Fruit fly (Drosophila melanogaster) whole organism, embryonic: ENCODE results near the gene CG7409.
A peak's percentile ranks its signal among the peaks of the same experiment; 100 is the strongest.

Experiments used
- Adf1 ChIP-seq: fragments of 200-800 bp; sonication (Bioruptor generic); IDR thresholded peaks from 2 replicates; pipeline ENCODE4 v1.3.6; 2022; ENCODE audit warnings: missing biosample characterization, missing genetic modification characterization
- B-H1 ChIP-seq: fragments of 200-800 bp; sonication (Bioruptor generic); IDR thresholded peaks from 3 replicates; pipeline ENCODE4 v1.3.6; 2022; ENCODE audit warnings: missing biosample characterization, missing genetic modification characterization
- CG10321 ChIP-seq: fragments of 200-800 bp; sonication (Bioruptor generic); IDR thresholded peaks from 2 replicates; pipeline ENCODE4 v1.3.6; 2022; ENCODE audit warnings: missing biosample characterization, missing genetic modification characterization
- CG10654 ChIP-seq: fragments of 200-800 bp; sonication (Bioruptor generic); optimal IDR thresholded peaks from 2 replicates; lab custom pipeline; 2016; ENCODE audit warnings: missing biosample characterization, missing genetic modification characterization
- CG10979 ChIP-seq: fragments of 200-800 bp; sonication (Bioruptor generic); optimal IDR thresholded peaks from 2 replicates; lab custom pipeline; 2018; ENCODE audit warnings: missing biosample characterization, mild to moderate bottlenecking, missing genetic modification characterization, moderate library complexity
- CG12236 ChIP-seq: fragments of 200-800 bp; sonication (Bioruptor generic); optimal IDR thresholded peaks from 2 replicates; lab custom pipeline; 2016; ENCODE audit warnings: missing biosample characterization, missing genetic modification characterization
- CG12769 ChIP-seq: fragments of 200-800 bp; sonication (Bioruptor generic); optimal IDR thresholded peaks from 2 replicates; lab custom pipeline; 2019; ENCODE audit warnings: missing biosample characterization, mild to moderate bottlenecking, missing genetic modification characterization, moderate library complexity
- CG14014 ChIP-seq: fragments of 200-800 bp; sonication (Bioruptor generic); IDR thresholded peaks from 2 replicates; pipeline ENCODE4 v1.3.6; 2022; ENCODE audit warnings: missing biosample characterization, missing genetic modification characterization
- CG17829 ChIP-seq: fragments of 200-800 bp; optimal IDR thresholded peaks from 2 replicates; lab custom pipeline; 2019; ENCODE audit warnings: missing biosample characterization, mild to moderate bottlenecking, missing genetic modification characterization, moderate library complexity
- CG18262 ChIP-seq: fragments of 200-800 bp; optimal IDR thresholded peaks from 3 replicates; lab custom pipeline; 2019; ENCODE audit warnings: missing biosample characterization, mild to moderate bottlenecking, missing genetic modification characterization, moderate library complexity
- CG2712 ChIP-seq: fragments of 200-800 bp; optimal IDR thresholded peaks from 3 replicates; lab custom pipeline; 2019; ENCODE audit warnings: missing biosample characterization, mild to moderate bottlenecking, missing genetic modification characterization, moderate library complexity
- CG30431 ChIP-seq: fragments of 200-800 bp; sonication (Bioruptor generic); optimal IDR thresholded peaks from 2 replicates; lab custom pipeline; 2017; ENCODE audit warnings: missing biosample characterization, missing genetic modification characterization
- CG4360 ChIP-seq: fragments of 200-800 bp; sonication (Bioruptor generic); IDR thresholded peaks from 2 replicates; pipeline ENCODE4 v1.3.6; 2022; ENCODE audit warnings: missing biosample characterization, missing genetic modification characterization
- CG5180 ChIP-seq: fragments of 200-800 bp; sonication (Bioruptor generic); optimal IDR thresholded peaks from 3 replicates; lab custom pipeline; 2017; ENCODE audit warnings: missing biosample characterization, missing genetic modification characterization, mild to moderate bottlenecking, moderate library complexity, missing genetic modification reagents
- CG5953 ChIP-seq: fragments of 200-800 bp; sonication (Bioruptor generic); IDR thresholded peaks from 2 replicates; pipeline ENCODE4 v1.3.6; 2022; ENCODE audit warnings: missing biosample characterization, missing genetic modification characterization
- CG6254 ChIP-seq: fragments of 200-800 bp; sonication (Bioruptor generic); optimal IDR thresholded peaks from 3 replicates; lab custom pipeline; 2017; ENCODE audit warnings: mild to moderate bottlenecking, missing biosample characterization, missing genetic modification reagents, missing genetic modification characterization
- CG6654 ChIP-seq: fragments of 200-800 bp; sonication (Bioruptor generic); optimal IDR thresholded peaks from 2 replicates; lab custom pipeline; 2017; ENCODE audit warnings: missing biosample characterization, mild to moderate bottlenecking, missing genetic modification characterization
- CG7928 ChIP-seq: fragments of 200-800 bp; sonication (Bioruptor generic); optimal IDR thresholded peaks from 2 replicates; lab custom pipeline; 2017; ENCODE audit warnings: missing biosample characterization, mild to moderate bottlenecking, missing genetic modification characterization
- CG9609 ChIP-seq: fragments of 200-800 bp; sonication (Bioruptor generic); optimal IDR thresholded peaks from 3 replicates; lab custom pipeline; 2016; ENCODE audit warnings: missing biosample characterization, missing genetic modification characterization
- CG9876 ChIP-seq: fragments of 200-800 bp; sonication (Bioruptor generic); optimal IDR thresholded peaks from 2 replicates; lab custom pipeline; 2016; ENCODE audit warnings: missing biosample characterization, missing genetic modification characterization
- CTCF ChIP-seq: fragments of 200-800 bp; sonication (Bioruptor generic); optimal IDR thresholded peaks from 2 replicates; lab custom pipeline; 2017; ENCODE audit warnings: missing biosample characterization, mild to moderate bottlenecking, missing genetic modification characterization, moderate library complexity
- Deaf1 ChIP-seq: fragments of 200-800 bp; optimal IDR thresholded peaks from 3 replicates; lab custom pipeline; 2019; ENCODE audit warnings: missing biosample characterization, mild to moderate bottlenecking, missing genetic modification characterization, moderate library complexity
- Doc3 ChIP-seq: fragments of 200-800 bp; sonication (Bioruptor generic); IDR thresholded peaks from 3 replicates; pipeline ENCODE4 v1.3.6; 2022; ENCODE audit warnings: missing biosample characterization, missing genetic modification characterization; ENCODE audit not compliant: partially characterized antibody
- Gsc ChIP-seq: fragments of 200-800 bp; sonication (Bioruptor generic); IDR thresholded peaks from 2 replicates; pipeline ENCODE4 v1.3.6; 2022; ENCODE audit warnings: missing biosample characterization, missing genetic modification characterization
- Side ChIP-seq: fragments of 200-800 bp; sonication (Bioruptor generic); optimal IDR thresholded peaks from 2 replicates; lab custom pipeline; 2016; ENCODE audit warnings: missing biosample characterization, missing genetic modification characterization
- Sry-β ChIP-seq: fragments of 200-800 bp; sonication (Bioruptor generic); optimal IDR thresholded peaks from 2 replicates; lab custom pipeline; 2018; ENCODE audit warnings: missing biosample characterization, mild to moderate bottlenecking, missing genetic modification characterization, moderate library complexity
- aop ChIP-seq: fragments of 200-800 bp; sonication (Bioruptor generic); IDR thresholded peaks from 2 replicates; pipeline ENCODE4 v1.3.6; 2022; ENCODE audit warnings: missing biosample characterization, missing genetic modification characterization
- az2 ChIP-seq: fragments of 200-800 bp; sonication (Bioruptor generic); optimal IDR thresholded peaks from 3 replicates; lab custom pipeline; 2016; ENCODE audit warnings: missing biosample characterization, missing genetic modification characterization
- crc ChIP-seq: fragments of 200-800 bp; sonication (Bioruptor generic); optimal IDR thresholded peaks from 2 replicates; lab custom pipeline; 2016; ENCODE audit warnings: missing biosample characterization, missing genetic modification characterization
- danr ChIP-seq: fragments of 200-800 bp; sonication (Bioruptor generic); IDR thresholded peaks from 2 replicates; pipeline ENCODE4 v1.3.6; 2022; ENCODE audit warnings: missing biosample characterization, missing genetic modification characterization
- dimm ChIP-seq: fragments of 200-800 bp; sonication (Bioruptor generic); IDR thresholded peaks from 2 replicates; pipeline ENCODE4 v1.3.6; 2022; ENCODE audit warnings: missing biosample characterization, missing genetic modification characterization
- dm ChIP-seq: fragments of 200-800 bp; sonication (Bioruptor generic); optimal IDR thresholded peaks from 3 replicates; lab custom pipeline; 2016; ENCODE audit warnings: missing biosample characterization, missing genetic modification characterization
- ems ChIP-seq: fragments of 200-800 bp; sonication (Bioruptor generic); optimal IDR thresholded peaks from 3 replicates; lab custom pipeline; 2016; ENCODE audit warnings: missing biosample characterization, missing genetic modification characterization
- eve ChIP-seq, 2 experiments: fragments of >200 bp; optimal IDR thresholded peaks; 2 replicates each; lab custom pipeline; 2017; ENCODE audit warnings: missing biosample characterization in 2 of 2, missing genetic modification characterization in 2 of 2
- fu2 ChIP-seq: fragments of 200-800 bp; sonication (Bioruptor generic); optimal IDR thresholded peaks from 2 replicates; lab custom pipeline; 2016; ENCODE audit warnings: missing biosample characterization, missing genetic modification characterization
- gro ChIP-seq: fragments of 200-800 bp; sonication (Bioruptor generic); optimal IDR thresholded peaks from 2 replicates; lab custom pipeline; 2016; ENCODE audit warnings: missing biosample characterization, missing genetic modification characterization
- hb ChIP-seq: fragments of 200-800 bp; sonication (Bioruptor generic); IDR thresholded peaks from 3 replicates; pipeline ENCODE4 v1.3.6; 2022; ENCODE audit warnings: missing biosample characterization, missing genetic modification characterization; ENCODE audit not compliant: partially characterized antibody
- lbe ChIP-seq: fragments of 200-800 bp; sonication (Bioruptor generic); optimal IDR thresholded peaks from 2 replicates; lab custom pipeline; 2016; ENCODE audit warnings: missing biosample characterization, mild to moderate bottlenecking, missing genetic modification characterization
- lov ChIP-seq, 2 experiments: fragments of 200-800 bp in 1 of 2; fragments of >200 bp in 1 of 2; sonication (Bioruptor generic) in 1 of 2; IDR thresholded peaks in 1 of 2; optimal IDR thresholded peaks in 1 of 2; 2 replicates in 1 of 2; 3 replicates in 1 of 2; pipeline versions ENCODE4 v1.3.6 to Lab custom; 2017 to 2022; ENCODE audit warnings: missing biosample characterization in 1 of 2, missing genetic modification characterization in 1 of 2
- p53 ChIP-seq: fragments of 200-800 bp; sonication (Bioruptor generic); optimal IDR thresholded peaks from 2 replicates; lab custom pipeline; 2016; ENCODE audit warnings: missing biosample characterization, missing genetic modification characterization
- pan ChIP-seq, 4 experiments: fragments of >200 bp in 3 of 4; fragments of 200-800 bp in 1 of 4; sonication (Bioruptor generic) in 1 of 4; optimal IDR thresholded peaks in 3 of 4; IDR thresholded peaks in 1 of 4; 2 replicates each; pipeline versions ENCODE4 v1.3.6 to Lab custom; 2017 to 2022; ENCODE audit warnings: missing biosample characterization in 2 of 4, missing genetic modification characterization in 2 of 4, mixed read lengths in 1 of 4
- phol ChIP-seq: fragments of 200-800 bp; sonication (Bioruptor generic); optimal IDR thresholded peaks from 3 replicates; lab custom pipeline; 2018; ENCODE audit warnings: missing biosample characterization, mild to moderate bottlenecking, missing genetic modification characterization, moderate library complexity
- ranshi ChIP-seq: fragments of 200-800 bp; sonication (Bioruptor generic); IDR thresholded peaks from 2 replicates; pipeline ENCODE4 v1.3.6; 2022; ENCODE audit warnings: missing biosample characterization, missing genetic modification characterization
- sens-2 ChIP-seq: fragments of 200-800 bp; sonication (Bioruptor generic); IDR thresholded peaks from 2 replicates; pipeline ENCODE4 v1.3.6; 2022; ENCODE audit warnings: missing biosample characterization, missing genetic modification characterization
- slou ChIP-seq: fragments of 200-800 bp; sonication (Bioruptor generic); optimal IDR thresholded peaks from 3 replicates; lab custom pipeline; 2016; ENCODE audit warnings: missing biosample characterization, missing genetic modification characterization
- sna ChIP-seq: fragments of 200-800 bp; sonication (Bioruptor generic); IDR thresholded peaks from 2 replicates; pipeline ENCODE4 v1.3.6; 2022; ENCODE audit warnings: missing biosample characterization, missing genetic modification characterization; ENCODE audit not compliant: partially characterized antibody
- sob ChIP-seq: fragments of 200-800 bp; sonication (Bioruptor generic); IDR thresholded peaks from 2 replicates; pipeline ENCODE4 v1.3.6; 2022; ENCODE audit warnings: missing biosample characterization, missing genetic modification characterization
- ttk ChIP-seq: fragments of 200-800 bp; sonication (Bioruptor generic); IDR thresholded peaks from 2 replicates; pipeline ENCODE4 v2.1.2; 2022; ENCODE audit warnings: missing biosample characterization, missing genetic modification characterization
- tup ChIP-seq: fragments of 200-800 bp; sonication (Bioruptor generic); optimal IDR thresholded peaks from 2 replicates; lab custom pipeline; 2016; ENCODE audit warnings: missing biosample characterization, mild to moderate bottlenecking, missing genetic modification characterization, moderate library complexity

The CG7409 gene

DNA sequence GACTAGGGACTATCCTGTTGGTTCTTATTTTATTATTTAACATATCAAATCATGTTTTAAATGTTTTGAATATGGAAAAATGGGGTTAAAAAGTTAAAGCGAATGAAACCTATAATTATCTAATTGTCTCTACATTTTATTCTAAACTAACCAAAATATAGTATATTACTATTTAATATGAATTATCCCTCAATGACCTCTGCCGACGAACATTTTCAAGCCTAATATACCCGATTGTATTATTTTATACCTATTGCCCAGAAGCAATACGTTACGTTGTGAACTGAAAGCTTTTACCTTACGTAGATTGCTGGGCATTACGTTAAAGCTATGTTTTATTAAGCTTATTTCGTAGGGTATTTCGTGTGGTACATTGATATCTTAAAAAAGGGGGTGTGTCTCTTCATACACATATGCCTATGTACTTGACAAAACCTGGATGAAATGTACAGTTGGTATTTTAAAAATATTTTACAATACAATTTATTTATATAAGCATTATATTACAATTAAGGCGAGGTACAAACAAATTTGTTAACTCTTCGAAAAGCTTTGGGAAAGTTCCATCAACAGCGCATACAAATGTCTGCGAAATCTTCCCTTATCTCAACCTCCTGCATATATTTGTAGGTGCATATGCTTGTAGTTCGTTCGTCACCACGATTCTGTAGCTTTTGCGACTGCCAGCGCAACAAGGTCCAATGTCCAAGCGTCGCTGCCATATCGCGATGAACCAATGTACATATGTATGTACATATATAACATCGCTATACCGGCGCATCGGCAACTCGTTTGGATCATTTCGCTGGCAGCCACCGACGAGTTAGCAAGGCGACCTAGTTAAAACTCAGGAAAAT, 35.4 kb upstream of the CG7409 start, which contains the start of gene Mcad (continued):
- TF ChIP-seq CG14014 (GFP tag; lab: Robert Waterston, UW) (peak; percentile 95), lov (optimal IDR thresholded peaks at IDR 0.05; lab: Kevin White, UChicago) (no peak), lov (GFP tag; IDR thresholded peaks at IDR 0.05; lab: Robert Waterston, UW) (peak; percentile 70; the same call in 1 of the 3 replicates), ttk (GFP tag; lab: Robert Waterston, UW) (peak; percentile 74), eve (GFP tag; optimal IDR thresholded peaks at IDR 0.05; lab: Kevin White, UChicago) (no peak), crc (no peak), CG2712 (tag; lab: Kevin White, UChicago) (peak; percentile 86), CTCF (peak; percentile 32), sna (no peak), CG12769 (tag; lab: Kevin White, UChicago) (peak; percentile 75), Sry-β (GFP tag; lab: Kevin White, UChicago) (peak; percentile 55), ems (GFP tag; lab: Kevin White, UChicago) (peak; percentile 71), tup (GFP tag; lab: Kevin White, UChicago) (peak; percentile 53), sob (peak; percentile 93), CG6654 (GFP tag; lab: Kevin White, UChicago) (peak; percentile 85), p53 (no peak), B-H1 (GFP tag; lab: Robert Waterston, UW) (peak; percentile 82), CG17829 (tag; lab: Kevin White, UChicago) (peak; percentile 74), phol (tag; lab: Kevin White, UChicago) (peak; percentile 98), Gsc (GFP tag; lab: Robert Waterston, UW) (peak; percentile 71), Side (GFP tag; lab: Kevin White, UChicago) (no peak), CG10654 (peak; percentile 93), dm (GFP tag; lab: Kevin White, UChicago) (no peak), slou (GFP tag; lab: Kevin White, UChicago) (peak; percentile 93), CG12236 (GFP tag; lab: Kevin White, UChicago) (no peak), CG10321 (GFP tag; lab: Robert Waterston, UW) (peak; percentile 15; the same call in 1 of the 2 replicates), sens-2 (GFP tag; lab: Robert Waterston, UW) (no peak), dimm (peak; percentile 67), CG7928 (GFP tag; lab: Kevin White, UChicago) (peak; percentile 57), gro (GFP tag; lab: Kevin White, UChicago) (peak; percentile 29), CG5180 (GFP tag; lab: Kevin White, UChicago) (peak; percentile 87), danr (GFP tag; lab: Robert Waterston, UW) (peak; percentile 67), Adf1 (GFP tag; lab: Robert Waterston, UW) (peak; percentile 75), fu2 (GFP tag; lab: Kevin White, UChicago) (peak; percentile 25), CG30431 (peak; percentile 23), CG18262 (tag; lab: Kevin White, UChicago) (peak; percentile 88), CG5953 (peak; percentile 78), lbe (GFP tag; lab: Kevin White, UChicago) (peak; percentile 97), CG6254 (peak; percentile 84), ranshi (peak; percentile 96), hb (GFP tag; lab: Robert Waterston, UW) (no peak), CG4360 (peak; percentile 52; the same call in 1 of the 2 replicates), Deaf1 (peak; percentile 32), CG9876 (no peak), CG9609 (GFP tag; lab: Kevin White, UChicago) (no peak), aop (GFP tag; lab: Robert Waterston, UW) (no peak), CG10979 (tag; lab: Kevin White, UChicago) (peak; percentile 95), pan (optimal IDR thresholded peaks at IDR 0.05; lab: Kevin White, UChicago) (no peak), pan (GFP tag; optimal IDR thresholded peaks at IDR 0.05 in 1 of 2, IDR thresholded peaks at IDR 0.05 in 1 of 2) (peak in 1 of 2 experiments; percentile 81), Doc3 (GFP tag; lab: Robert Waterston, UW) (no peak), az2 (GFP tag; lab: Kevin White, UChicago) (peak; percentile 85)
